Worm (Caenorhabditis elegans) whole organism, L4 larva: ENCODE measurements around the gene acs-22.

ENCODE experiments used
- dpl-1 ChIP-seq: fragments of 150-350 bp; optimal IDR thresholded peaks from 2 replicates; lab custom pipeline; 2014; ENCODE audit warnings: missing biosample characterization, missing genetic modification reagents, missing genetic modification characterization
- mep-1 ChIP-seq: fragments of 150-350 bp; sonication (generic microtip); optimal IDR thresholded peaks from 3 replicates; lab custom pipeline; 2014; ENCODE audit warnings: missing biosample characterization, missing genetic modification characterization
- nhr-6 ChIP-seq: fragments of 150-350 bp; optimal IDR thresholded peaks from 2 replicates; lab custom pipeline; 2014; ENCODE audit warnings: missing biosample characterization, missing genetic modification characterization
- pha-4 ChIP-seq, 2 experiments: fragments of 150-350 bp in 1 of 2; fragments of 200-800 bp in 1 of 2; sonication (Bioruptor generic) in 1 of 2; IDR thresholded peaks in 1 of 2; optimal IDR thresholded peaks in 1 of 2; 2 replicates each; pipeline versions ENCODE4 v1.3.6 to Lab custom; 2014 to 2022; ENCODE audit warnings: missing genetic modification characterization in 2 of 2, missing genetic modification reagents in 2 of 2, missing biosample characterization in 1 of 2, missing compliant biosample characterization in 1 of 2

DNA sequence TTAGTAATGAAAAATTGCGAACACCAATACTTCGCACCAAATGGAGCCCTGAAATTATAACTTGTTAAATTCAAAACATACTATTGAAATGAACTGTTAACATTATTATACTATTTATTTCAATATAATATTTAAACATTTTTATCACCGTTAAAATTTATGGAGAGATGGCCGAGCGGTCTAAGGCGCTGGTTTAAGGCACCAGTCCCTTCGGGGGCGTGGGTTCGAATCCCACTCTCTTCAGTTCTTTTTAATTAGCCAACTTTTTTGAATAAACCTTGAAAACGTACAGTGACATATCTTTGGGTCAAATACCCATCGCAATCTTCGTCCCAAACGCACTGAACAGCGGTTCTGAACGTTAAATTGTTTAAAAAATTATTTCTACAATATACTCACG lies 8.4 kb downstream of the acs-22 start:
- TF ChIP-seq mep-1 = no peak
- peak; percentile 83; the same call in 1 of the 2 replicates for TF ChIP-seq pha-4 (GFP tag; IDR thresholded peaks at IDR 0.05; lab: Robert Waterston, UW)
- TF ChIP-seq pha-4 (tag; optimal IDR thresholded peaks at IDR 0.05; lab: Kevin White, UChicago) = no peak
- no peak for TF ChIP-seq nhr-6
- TF ChIP-seq dpl-1 (GFP tag; lab: Kevin White, UChicago) = no peak
